Worm (Caenorhabditis elegans): ENCODE results near the gene sdz-12.

DNA sequence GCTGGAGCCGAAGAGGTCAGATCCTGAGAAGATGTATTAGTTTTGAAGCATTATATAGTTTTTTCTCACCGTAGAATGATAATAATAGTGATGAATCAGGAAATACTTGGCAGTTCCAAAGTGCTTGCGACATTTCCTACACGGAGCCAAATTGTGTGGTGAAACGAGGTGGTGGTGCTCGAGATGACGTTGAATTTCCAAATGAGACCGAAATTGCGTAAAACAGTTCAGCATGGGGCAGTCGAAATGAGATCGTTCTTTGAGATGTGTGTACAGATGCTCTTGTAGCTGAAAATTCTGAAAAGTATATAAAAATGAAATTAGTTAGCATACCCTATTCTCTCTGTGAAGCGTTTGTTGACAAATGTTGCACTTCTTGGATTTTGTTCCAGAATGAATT is 3.6 kb downstream of the sdz-12 start, which contains the start of gene C46E10.8:
- no peak for TF ChIP-seq ceh-48 (tag; optimal IDR thresholded peaks at IDR 0.05)
- no peak for TF ChIP-seq ceh-24 (tag; optimal IDR thresholded peaks at IDR 0.05)
- TF ChIP-seq unc-42 (tag; optimal IDR thresholded peaks at IDR 0.05): no peak
- no peak for TF ChIP-seq C08G9.2 (tag; optimal IDR thresholded peaks at IDR 0.05)
- no peak for TF ChIP-seq ama-1 (optimal IDR thresholded peaks at IDR 0.05)
- TF ChIP-seq sdc-2 (tag; optimal IDR thresholded peaks at IDR 0.05): no peak
- TF ChIP-seq pag-3 (tag; optimal IDR thresholded peaks at IDR 0.05; ENCODE audit: borderline replicate concordance): no peak
- no peak for TF ChIP-seq C38D4.7 (GFP tag; optimal IDR thresholded peaks at IDR 0.05)
- no peak for TF ChIP-seq Y22D7AL.16 (tag; optimal IDR thresholded peaks at IDR 0.05)
- no peak for TF ChIP-seq hlh-15 (tag; optimal IDR thresholded peaks at IDR 0.05)
- TF ChIP-seq pha-4 (tag; optimal IDR thresholded peaks at IDR 0.05): no peak
- no peak for TF ChIP-seq pqm-1 (tag; optimal IDR thresholded peaks at IDR 0.05)

Measured in whole organism, late embryonic.